Fruit fly (Drosophila melanogaster) whole organism, prepupa: ENCODE data around the gene Msp300.
A peak's percentile ranks its signal among the peaks of the same experiment; 100 is the strongest.

Experiments
- Blimp-1 ChIP-seq: fragments of 200-800 bp; sonication (Bioruptor generic); optimal IDR thresholded peaks from 3 replicates; lab custom pipeline; 2017; ENCODE audit warnings: missing biosample characterization, missing genetic modification characterization, mild to moderate bottlenecking, moderate library complexity, missing genetic modification reagents
- CG10631 ChIP-seq: fragments of 200-800 bp; sonication (Bioruptor generic); optimal IDR thresholded peaks from 2 replicates; lab custom pipeline; 2016; ENCODE audit warnings: missing biosample characterization, missing genetic modification characterization
- CG11294 ChIP-seq: fragments of 200-800 bp; sonication (Bioruptor generic); IDR thresholded peaks from 2 replicates; pipeline ENCODE4 v1.3.6; 2022; ENCODE audit warnings: missing biosample characterization, missing genetic modification characterization
- CG15336 ChIP-seq: fragments of 200-800 bp; sonication (Bioruptor generic); IDR thresholded peaks from 2 replicates; pipeline ENCODE4 v1.3.6; 2022; ENCODE audit warnings: missing biosample characterization, missing genetic modification characterization
- CG1621 ChIP-seq: fragments of 200-800 bp; sonication (Bioruptor generic); optimal IDR thresholded peaks from 3 replicates; lab custom pipeline; 2018; ENCODE audit warnings: missing biosample characterization, mild to moderate bottlenecking, missing genetic modification characterization
- CG16779 ChIP-seq: fragments of 200-800 bp; sonication (Bioruptor generic); optimal IDR thresholded peaks from 3 replicates; lab custom pipeline; 2017; ENCODE audit warnings: missing biosample characterization, mild to moderate bottlenecking, missing genetic modification characterization
- CG31627 ChIP-seq: fragments of 200-800 bp; sonication (Bioruptor generic); optimal IDR thresholded peaks from 3 replicates; lab custom pipeline; 2016; ENCODE audit warnings: missing biosample characterization, missing genetic modification characterization
- CG32006 ChIP-seq: fragments of 200-800 bp; sonication (Bioruptor generic); optimal IDR thresholded peaks from 3 replicates; lab custom pipeline; 2017; ENCODE audit warnings: missing biosample characterization, mild to moderate bottlenecking, missing genetic modification characterization
- CG3919 ChIP-seq: fragments of 200-800 bp; sonication (Bioruptor generic); optimal IDR thresholded peaks from 3 replicates; lab custom pipeline; 2016; ENCODE audit warnings: missing biosample characterization, missing genetic modification characterization
- CG4318 ChIP-seq: fragments of 200-800 bp; sonication (Bioruptor generic); optimal IDR thresholded peaks from 3 replicates; lab custom pipeline; 2017; ENCODE audit warnings: missing biosample characterization, mild to moderate bottlenecking, missing genetic modification characterization
- CG6276 ChIP-seq: fragments of 200-800 bp; sonication (Bioruptor generic); optimal IDR thresholded peaks from 2 replicates; lab custom pipeline; 2017; ENCODE audit warnings: missing biosample characterization, mild to moderate bottlenecking, missing genetic modification characterization
- CG6792 ChIP-seq: fragments of 200-800 bp; sonication (Bioruptor generic); optimal IDR thresholded peaks from 3 replicates; lab custom pipeline; 2016; ENCODE audit warnings: missing biosample characterization, missing genetic modification characterization
- CG6808 ChIP-seq: fragments of 200-800 bp; sonication (Bioruptor generic); optimal IDR thresholded peaks from 3 replicates; lab custom pipeline; 2017; ENCODE audit warnings: missing biosample characterization, missing genetic modification characterization, mild to moderate bottlenecking, moderate library complexity, missing genetic modification reagents
- CG6854 ChIP-seq: fragments of 200-800 bp; sonication (Bioruptor generic); optimal IDR thresholded peaks from 2 replicates; lab custom pipeline; 2017; ENCODE audit warnings: missing biosample characterization, mild to moderate bottlenecking, missing genetic modification characterization
- CG7368 ChIP-seq: fragments of 200-800 bp; sonication (Bioruptor generic); optimal IDR thresholded peaks from 3 replicates; lab custom pipeline; 2016; ENCODE audit warnings: missing biosample characterization, missing genetic modification characterization
- CG8119 ChIP-seq: fragments of 200-800 bp; sonication (Bioruptor generic); IDR thresholded peaks from 3 replicates; pipeline ENCODE4 v1.3.6; 2022; ENCODE audit warnings: missing biosample characterization, missing genetic modification characterization
- CG8632 ChIP-seq: fragments of 200-800 bp; sonication (Bioruptor generic); optimal IDR thresholded peaks from 3 replicates; lab custom pipeline; 2016; ENCODE audit warnings: missing biosample characterization, missing genetic modification characterization
- Eip75B ChIP-seq: fragments of 200-800 bp; sonication (Bioruptor generic); optimal IDR thresholded peaks from 3 replicates; lab custom pipeline; 2016; ENCODE audit warnings: missing biosample characterization, missing genetic modification characterization
- Eip78C ChIP-seq: fragments of 200-800 bp; sonication (Bioruptor generic); peaks from one replicate; lab custom pipeline; 2016; ENCODE audit warnings: missing biosample characterization, missing genetic modification characterization
- Eip93F ChIP-seq: fragments of 200-800 bp; sonication (Bioruptor generic); optimal IDR thresholded peaks from 2 replicates; lab custom pipeline; 2016; ENCODE audit warnings: missing biosample characterization, mild to moderate bottlenecking, missing genetic modification characterization
- Ets96B ChIP-seq: fragments of 200-800 bp; optimal IDR thresholded peaks from 2 replicates; lab custom pipeline; 2019; ENCODE audit warnings: missing biosample characterization, mild to moderate bottlenecking, missing genetic modification characterization, moderate library complexity
- Hr4 ChIP-seq: fragments of 200-800 bp; sonication (Bioruptor generic); optimal IDR thresholded peaks from 3 replicates; lab custom pipeline; 2016; ENCODE audit warnings: missing biosample characterization, missing genetic modification characterization
- Lpt ChIP-seq: fragments of 200-800 bp; sonication (Bioruptor generic); optimal IDR thresholded peaks from 3 replicates; lab custom pipeline; 2016; ENCODE audit warnings: missing biosample characterization, missing genetic modification characterization
- Met ChIP-seq: fragments of 200-800 bp; sonication (Bioruptor generic); optimal IDR thresholded peaks from 3 replicates; lab custom pipeline; 2016; ENCODE audit warnings: missing biosample characterization, missing genetic modification characterization
- OdsH ChIP-seq: fragments of 200-800 bp; sonication (Bioruptor generic); optimal IDR thresholded peaks from 3 replicates; lab custom pipeline; 2016; ENCODE audit warnings: missing biosample characterization, missing genetic modification characterization
- Smox ChIP-seq: fragments of 200-800 bp; sonication (Bioruptor generic); optimal IDR thresholded peaks from 3 replicates; lab custom pipeline; 2016; ENCODE audit warnings: missing biosample characterization, missing genetic modification characterization
- Sox102F ChIP-seq: fragments of 200-800 bp; sonication (Bioruptor generic); optimal IDR thresholded peaks from 2 replicates; lab custom pipeline; 2016; ENCODE audit warnings: missing biosample characterization, mild to moderate bottlenecking, missing genetic modification characterization
- Sox14 ChIP-seq: fragments of 200-800 bp; sonication (Bioruptor generic); optimal IDR thresholded peaks from 3 replicates; lab custom pipeline; 2016; ENCODE audit warnings: missing biosample characterization, missing genetic modification characterization
- Sox15 ChIP-seq: fragments of 200-800 bp; sonication (Bioruptor generic); optimal IDR thresholded peaks from 3 replicates; lab custom pipeline; 2016; ENCODE audit warnings: missing biosample characterization, missing genetic modification characterization
- acj6 ChIP-seq: fragments of 200-800 bp; sonication (Bioruptor generic); optimal IDR thresholded peaks from 3 replicates; lab custom pipeline; 2016; ENCODE audit warnings: missing biosample characterization, missing genetic modification characterization
- cyc ChIP-seq: fragments of 200-800 bp; sonication (Bioruptor generic); optimal IDR thresholded peaks from 3 replicates; lab custom pipeline; 2016; ENCODE audit warnings: missing biosample characterization, missing genetic modification characterization
- dac ChIP-seq: fragments of 200-800 bp; sonication (Bioruptor generic); optimal IDR thresholded peaks from 2 replicates; lab custom pipeline; 2017; ENCODE audit warnings: missing biosample characterization, mild to moderate bottlenecking, missing genetic modification characterization
- dsx ChIP-seq: fragments of 200-800 bp; optimal IDR thresholded peaks from 3 replicates; lab custom pipeline; 2019; ENCODE audit warnings: missing biosample characterization, mild to moderate bottlenecking, missing genetic modification characterization, moderate library complexity; ENCODE audit not compliant: poor library complexity, severe bottlenecking
- eg ChIP-seq: fragments of 200-800 bp; sonication (Bioruptor generic); IDR thresholded peaks from 3 replicates; pipeline ENCODE4 v1.3.6; 2022; ENCODE audit warnings: missing biosample characterization, missing genetic modification characterization
- esn ChIP-seq: fragments of 200-800 bp; sonication (Bioruptor generic); optimal IDR thresholded peaks from 2 replicates; lab custom pipeline; 2016; ENCODE audit warnings: missing biosample characterization, mild to moderate bottlenecking, missing genetic modification characterization, moderate library complexity
- fd59A ChIP-seq: fragments of 200-800 bp; sonication (Bioruptor generic); optimal IDR thresholded peaks from 2 replicates; lab custom pipeline; 2017; ENCODE audit warnings: missing biosample characterization, mild to moderate bottlenecking, missing genetic modification characterization, missing genetic modification reagents
- fd85E ChIP-seq: fragments of 200-800 bp; sonication (Bioruptor generic); optimal IDR thresholded peaks from 3 replicates; lab custom pipeline; 2016; ENCODE audit warnings: missing biosample characterization, missing genetic modification characterization
- fkh ChIP-seq: fragments of 200-800 bp; sonication (Bioruptor generic); optimal IDR thresholded peaks from 3 replicates; lab custom pipeline; 2017; ENCODE audit warnings: missing biosample characterization, mild to moderate bottlenecking, missing genetic modification characterization, moderate library complexity
- lz ChIP-seq: fragments of 200-800 bp; sonication (Bioruptor generic); optimal IDR thresholded peaks from 3 replicates; lab custom pipeline; 2016; ENCODE audit warnings: missing biosample characterization, missing genetic modification characterization
- net ChIP-seq: fragments of 200-800 bp; sonication (Bioruptor generic); optimal IDR thresholded peaks from 3 replicates; lab custom pipeline; 2016; ENCODE audit warnings: missing biosample characterization, missing genetic modification characterization
- salr ChIP-seq, 2 experiments: fragments of 200-800 bp; sonication (Bioruptor generic); optimal IDR thresholded peaks; 3 replicates each; lab custom pipeline; 2016 to 2018; ENCODE audit warnings: missing biosample characterization in 2 of 2, missing genetic modification characterization in 2 of 2, mild to moderate bottlenecking in 1 of 2
- ss ChIP-seq, 2 experiments: fragments of 200-800 bp; sonication (Bioruptor generic); optimal IDR thresholded peaks; 2 replicates in 1 of 2; 3 replicates in 1 of 2; lab custom pipeline; 2017 to 2018; ENCODE audit warnings: mild to moderate bottlenecking in 2 of 2, missing biosample characterization in 2 of 2, missing genetic modification characterization in 2 of 2, moderate library complexity in 1 of 2
- svp ChIP-seq: fragments of 200-800 bp; sonication (Bioruptor generic); peaks from one replicate; lab custom pipeline; 2016; ENCODE audit warnings: missing biosample characterization, missing genetic modification characterization
- topi ChIP-seq: fragments of 200-800 bp; sonication (Bioruptor generic); optimal IDR thresholded peaks from 3 replicates; lab custom pipeline; 2016; ENCODE audit warnings: missing biosample characterization, missing genetic modification characterization
- vri ChIP-seq: fragments of 200-800 bp; sonication (Bioruptor generic); optimal IDR thresholded peaks from 3 replicates; lab custom pipeline; 2016; ENCODE audit warnings: missing biosample characterization, mild to moderate bottlenecking, missing genetic modification characterization

The Msp300 gene

dm6 chr2L:5092597-5092991 is 8.1 kb upstream of the Msp300 start:
- TF ChIP-seq Eip78C (GFP tag; lab: Kevin White, UChicago) (no peak), Sox15 (no peak), dac (GFP tag; lab: Kevin White, UChicago) (no peak), CG7368 (no peak), Eip93F (no peak), Blimp-1 (no peak), CG11294 (GFP tag; lab: Robert Waterston, UW) (no peak), fkh (GFP tag; lab: Kevin White, UChicago) (no peak), Sox14 (GFP tag; lab: Kevin White, UChicago) (no peak), CG16779 (no peak), svp (GFP tag; lab: Kevin White, UChicago) (no peak), Ets96B (no peak), CG10631 (no peak), Smox (GFP tag; lab: Kevin White, UChicago) (no peak), CG15336 (GFP tag; lab: Robert Waterston, UW) (no peak), fd59A (GFP tag; lab: Kevin White, UChicago) (no peak)

- TF ChIP-seq svp (GFP tag; lab: Kevin White, UChicago) (peak; percentile 70), CG7368 (no peak), CG8119 (peak; percentile 24; the same call in 1 of the 3 replicates), OdsH (no peak), CG31627 (GFP tag; lab: Kevin White, UChicago) (no peak), Met (GFP tag; lab: Kevin White, UChicago) (peak; percentile 15), Eip75B (GFP tag; lab: Kevin White, UChicago) (peak; percentile 20), ss (GFP tag; optimal IDR thresholded peaks at IDR 0.05; lab: Kevin White, UChicago) (peak; percentile 9 to 52), CG1621 (peak; percentile 67), net (GFP tag; lab: Kevin White, UChicago) (peak; percentile 20), cyc (GFP tag; lab: Kevin White, UChicago) (no peak), Sox14 (GFP tag; lab: Kevin White, UChicago) (peak; percentile 27), fd59A (GFP tag; lab: Kevin White, UChicago) (no peak), CG6276 (GFP tag; lab: Kevin White, UChicago) (peak; percentile 13), Smox (GFP tag; lab: Kevin White, UChicago) (no peak), Eip93F (no peak), CG15336 (GFP tag; lab: Robert Waterston, UW) (peak; percentile 30; the same call in 1 of the 2 replicates), CG3919 (GFP tag; lab: Kevin White, UChicago) (peak; percentile 24), fkh (GFP tag; lab: Kevin White, UChicago) (peak; percentile 78), CG6792 (GFP tag; lab: Kevin White, UChicago) (peak; percentile 10), salr (GFP tag; optimal IDR thresholded peaks at IDR 0.05; lab: Kevin White, UChicago) (peak in 1 of 2 experiments; percentile 2), Eip78C (GFP tag; lab: Kevin White, UChicago) (peak; percentile 73), Ets96B (peak; percentile 9), lz (peak; percentile 6), Lpt (GFP tag; lab: Kevin White, UChicago) (no peak), CG16779 (peak; percentile 46), acj6 (no peak), CG8632 (GFP tag; lab: Kevin White, UChicago) (no peak), CG4318 (GFP tag; lab: Kevin White, UChicago) (no peak), dsx (GFP tag; lab: Kevin White, UChicago) (peak; percentile 26), CG6808 (GFP tag; lab: Kevin White, UChicago) (peak; percentile 40), CG6854 (peak; percentile 36), Blimp-1 (no peak), eg (GFP tag; lab: Robert Waterston, UW) (peak; percentile 32; the same call in 1 of the 3 replicates), topi (GFP tag; lab: Kevin White, UChicago) (peak; percentile 27), Sox102F (peak; percentile 45), esn (GFP tag; lab: Kevin White, UChicago) (peak; percentile 40), CG32006 (GFP tag; lab: Kevin White, UChicago) (peak; percentile 17), CG11294 (GFP tag; lab: Robert Waterston, UW) (no peak), Hr4 (no peak), vri (GFP tag; lab: Kevin White, UChicago) (peak; percentile 39), fd85E (GFP tag; lab: Kevin White, UChicago) (no peak)
Observed at dm6 chr2L:5092992-5093695, 7.5 kb upstream of the Msp300 start, which contains the start of gene Pgant5. Gene Pgant5, minus strand, starts transcription at chr2L:5093592.
